Worm (Caenorhabditis elegans) whole organism, L4 larva: ENCODE data around the gene C42D4.19.
A peak's percentile ranks its signal among the peaks of the same experiment; 100 is the strongest.

Source experiments
- D1046.2 ChIP-seq: fragments of 200-800 bp; sonication (Bioruptor generic); IDR thresholded peaks from 2 replicates; pipeline ENCODE4 v1.3.6; 2022; ENCODE audit warnings: missing genetic modification characterization, missing compliant biosample characterization
- F10B5.3 ChIP-seq: sonication (generic microtip); optimal IDR thresholded peaks from 2 replicates; lab custom pipeline; 2016; ENCODE audit warnings: mild to moderate bottlenecking, missing genetic modification characterization, missing compliant biosample characterization
- F37D6.2 ChIP-seq: sonication (generic microtip); optimal IDR thresholded peaks from 2 replicates; lab custom pipeline; 2016; ENCODE audit warnings: mild to moderate bottlenecking, missing genetic modification characterization, missing compliant biosample characterization
- F44E2.7 ChIP-seq: fragments of 200-800 bp; sonication (Bioruptor generic); IDR thresholded peaks from 2 replicates; pipeline ENCODE4 v2.1.2; 2022; ENCODE audit warnings: missing genetic modification characterization, missing compliant biosample characterization
- F49E8.2 ChIP-seq: sonication (generic microtip); optimal IDR thresholded peaks from 2 replicates; lab custom pipeline; 2016; ENCODE audit warnings: missing compliant biosample characterization, mild to moderate bottlenecking, missing genetic modification characterization, borderline replicate concordance
- T26A8.4 ChIP-seq: fragments of 200-800 bp; sonication (Bioruptor generic); IDR thresholded peaks from 2 replicates; pipeline ENCODE4 v1.3.6; 2022; ENCODE audit warnings: missing genetic modification characterization, missing compliant biosample characterization
- aha-1 ChIP-seq: fragments of 150-350 bp; peaks from one replicate; lab custom pipeline; 2014; ENCODE audit warnings: missing biosample characterization, missing genetic modification characterization
- aly-2 ChIP-seq: sonication (generic microtip); optimal IDR thresholded peaks from 2 replicates; lab custom pipeline; 2018; ENCODE audit warnings: missing biosample characterization, missing genetic modification characterization
- ama-1 ChIP-seq: fragments of 150-350 bp; optimal IDR thresholded peaks from 2 replicates; lab custom pipeline; 2014; ENCODE audit warnings: inconsistent platforms, mixed read lengths
- attf-4 ChIP-seq: sonication (generic microtip); optimal IDR thresholded peaks from 3 replicates; lab custom pipeline; 2017; ENCODE audit warnings: missing biosample characterization, missing genetic modification characterization
- daf-8 ChIP-seq: fragments of 200-800 bp; sonication (Bioruptor generic); IDR thresholded peaks from 2 replicates; pipeline ENCODE4 v1.3.6; 2022; ENCODE audit warnings: missing genetic modification characterization, missing compliant biosample characterization
- dmd-8 ChIP-seq: fragments of 200-800 bp; sonication (Bioruptor generic); IDR thresholded peaks from 2 replicates; pipeline ENCODE4 v1.3.6; 2022; ENCODE audit warnings: missing genetic modification characterization, missing compliant biosample characterization
- dmd-9 ChIP-seq: fragments of 200-800 bp; sonication (Bioruptor generic); IDR thresholded peaks from 2 replicates; pipeline ENCODE4 v1.3.6; 2022; ENCODE audit warnings: missing genetic modification reagents, missing genetic modification characterization, missing compliant biosample characterization
- duxl-1 ChIP-seq: sonication (generic microtip); optimal IDR thresholded peaks from 2 replicates; lab custom pipeline; 2016; ENCODE audit warnings: mild to moderate bottlenecking, missing genetic modification characterization, moderate library complexity, missing compliant biosample characterization; ENCODE audit not compliant: poor library complexity
- egl-27 ChIP-seq: sonication (generic microtip); optimal IDR thresholded peaks from 3 replicates; lab custom pipeline; 2017; ENCODE audit warnings: missing biosample characterization, missing genetic modification reagents, missing genetic modification characterization
- egl-43 ChIP-seq: fragments of 200-800 bp; sonication (Bioruptor generic); IDR thresholded peaks from 2 replicates; pipeline ENCODE4 v1.3.6; 2022; ENCODE audit warnings: missing genetic modification reagents, missing genetic modification characterization, missing compliant biosample characterization
- fos-1 ChIP-seq: fragments of 150-350 bp; optimal IDR thresholded peaks from 2 replicates; lab custom pipeline; 2014; ENCODE audit warnings: missing biosample characterization, missing genetic modification characterization
- lim-7 ChIP-seq: fragments of 200-800 bp; sonication (Bioruptor generic); IDR thresholded peaks from 2 replicates; pipeline ENCODE4 v1.3.6; 2022; ENCODE audit warnings: missing genetic modification characterization, missing compliant biosample characterization
- lin-1 ChIP-seq: fragments of 200-800 bp; sonication (Bioruptor generic); IDR thresholded peaks from 2 replicates; pipeline ENCODE4 v1.3.6; 2022; ENCODE audit warnings: missing genetic modification reagents, missing genetic modification characterization, missing compliant biosample characterization
- lin-13 ChIP-seq: fragments of 150-350 bp; optimal IDR thresholded peaks from 2 replicates; lab custom pipeline; 2014; ENCODE audit warnings: missing biosample characterization, missing genetic modification reagents, missing genetic modification characterization
- lin-39 ChIP-seq: fragments of 150-350 bp; optimal IDR thresholded peaks from 2 replicates; lab custom pipeline; 2014; ENCODE audit warnings: missing biosample characterization, missing genetic modification reagents, missing genetic modification characterization
- mdl-1 ChIP-seq, 2 experiments: fragments of 150-350 bp in 1 of 2; sonication (generic microtip) in 1 of 2; optimal IDR thresholded peaks; 2 replicates each; lab custom pipeline; 2014 to 2017; ENCODE audit warnings: missing biosample characterization in 2 of 2, missing genetic modification characterization in 2 of 2
- mes-2 ChIP-seq: sonication (generic microtip); optimal IDR thresholded peaks from 2 replicates; lab custom pipeline; 2016; ENCODE audit warnings: missing genotype, mild to moderate bottlenecking, missing genetic modification characterization, missing compliant biosample characterization; ENCODE audit not compliant: poor library complexity, severe bottlenecking
- mxl-3 ChIP-seq: fragments of 200-800 bp; sonication (Bioruptor generic); optimal IDR thresholded peaks from 2 replicates; lab custom pipeline; 2018; ENCODE audit warnings: mild to moderate bottlenecking, missing genetic modification characterization, missing compliant biosample characterization
- nhr-10 ChIP-seq: fragments of 150-350 bp; optimal IDR thresholded peaks from 2 replicates; lab custom pipeline; 2014; ENCODE audit warnings: missing biosample characterization, missing genetic modification characterization
- nhr-11 ChIP-seq: fragments of 150-350 bp; optimal IDR thresholded peaks from 2 replicates; lab custom pipeline; 2014; ENCODE audit warnings: missing biosample characterization, missing genetic modification characterization
- nhr-237 ChIP-seq: sonication (generic microtip); optimal IDR thresholded peaks from 2 replicates; lab custom pipeline; 2017; ENCODE audit warnings: missing biosample characterization, missing genetic modification characterization
- nhr-48 ChIP-seq: sonication (generic microtip); optimal IDR thresholded peaks from 2 replicates; lab custom pipeline; 2016; ENCODE audit warnings: mild to moderate bottlenecking, missing genetic modification characterization, missing compliant biosample characterization
- php-3 ChIP-seq: fragments of 200-800 bp; sonication (Bioruptor generic); IDR thresholded peaks from 2 replicates; pipeline ENCODE4 v1.3.6; 2022; ENCODE audit warnings: missing genetic modification reagents, missing genetic modification characterization, missing compliant biosample characterization
- rbr-2 ChIP-seq: sonication (generic microtip); optimal IDR thresholded peaks from 2 replicates; lab custom pipeline; 2016; ENCODE audit warnings: missing genotype, missing genetic modification characterization, missing compliant biosample characterization
- snpc-4 ChIP-seq: fragments of 150-350 bp; optimal IDR thresholded peaks from 2 replicates; lab custom pipeline; 2014; ENCODE audit warnings: missing biosample characterization, missing genetic modification characterization
- tra-1 ChIP-seq: fragments of 200-800 bp; sonication (Bioruptor generic); IDR thresholded peaks from 2 replicates; pipeline ENCODE4 v1.3.6; 2022; ENCODE audit warnings: missing genetic modification reagents, missing genetic modification characterization, missing compliant biosample characterization
- unc-62 ChIP-seq, 3 experiments: fragments of 150-350 bp in 1 of 3; sonication (generic microtip); optimal IDR thresholded peaks in 2 of 3; peaks in 1 of 3; 1 replicate in 1 of 3; 2 replicates in 2 of 3; lab custom pipeline; 2014 to 2017; ENCODE audit warnings: missing biosample characterization in 3 of 3, missing genetic modification characterization in 3 of 3, missing genetic modification reagents in 3 of 3, missing genotype in 1 of 3
- zag-1 ChIP-seq: fragments of 150-350 bp; optimal IDR thresholded peaks from 2 replicates; lab custom pipeline; 2014; ENCODE audit warnings: missing biosample characterization, missing genetic modification characterization
- zip-11 ChIP-seq: fragments of 200-800 bp; sonication (Bioruptor generic); IDR thresholded peaks from 2 replicates; pipeline ENCODE4 v1.3.6; 2022; ENCODE audit warnings: missing genetic modification characterization, missing compliant biosample characterization

C42D4.19 gene

DNA sequence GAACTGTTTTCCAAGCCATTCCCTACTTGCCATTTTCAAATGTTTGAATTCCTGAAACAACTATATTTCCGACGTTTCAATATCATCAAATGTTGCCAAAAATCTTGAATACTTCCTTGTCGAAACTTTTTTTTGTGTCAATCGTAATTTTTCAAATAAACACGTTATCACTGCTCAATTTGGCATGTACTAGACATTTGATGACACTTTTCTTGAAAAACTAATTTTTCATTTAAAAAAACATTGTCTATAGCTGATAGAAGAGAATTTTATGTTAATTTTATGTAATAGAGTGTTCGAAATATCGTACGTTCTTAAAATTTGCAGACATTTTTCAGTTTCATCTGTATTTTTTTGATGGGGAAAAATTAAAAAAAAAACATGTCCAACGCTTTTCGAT, 7.4 kb downstream of the C42D4.19 start (continued):
- no peak for TF ChIP-seq attf-4 (tag; lab: Kevin White, UChicago)
- TF ChIP-seq php-3 (GFP tag; lab: Robert Waterston, UW), result peak; percentile 54; the same call in 1 of the 2 replicates

DNA sequence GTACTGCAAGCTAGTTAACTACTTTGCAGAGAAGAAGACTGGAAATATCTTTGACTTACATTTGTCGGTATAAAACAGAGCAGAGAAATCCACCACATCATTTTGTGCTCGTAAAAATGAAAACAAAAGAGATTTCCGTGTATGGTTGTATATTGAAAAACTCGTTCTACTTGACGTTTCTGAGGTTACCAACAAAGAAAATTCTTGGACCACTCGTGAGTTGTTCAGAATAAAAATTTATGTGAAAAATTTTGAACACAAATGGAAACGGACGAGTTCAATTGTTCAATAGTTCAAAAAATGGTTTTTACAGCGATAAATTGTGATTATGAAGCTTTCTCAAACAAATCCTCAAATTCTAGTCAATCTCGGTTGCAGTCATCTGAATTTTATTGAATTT, 9.2 kb downstream of the C42D4.19 start, which contains the start of gene clec-179:
Gene clec-179, minus strand, starts transcription at position 101 of the 400 bp plus-strand sequence.
- TF ChIP-seq lin-1 (GFP tag; lab: Robert Waterston, UW) (no peak), egl-27 (no peak), nhr-48 (tag; lab: Kevin White, UChicago) (no peak), daf-8 (GFP tag; lab: Robert Waterston, UW) (no peak), aly-2 (tag; lab: Kevin White, UChicago) (no peak), ama-1 (lab: Kevin White, UChicago) (no peak), aha-1 (tag; lab: Kevin White, UChicago) (no peak), nhr-237 (tag; lab: Kevin White, UChicago) (no peak), mes-2 (tag; lab: Kevin White, UChicago) (no peak)
- TF ChIP-seq, all 104 proteins: peak for 0

ce11 chrIV:7186756-7187155, 11.3 kb downstream of the C42D4.19 start, which contains the start of gene str-249:
Gene str-249 (minus strand): TSS chrIV:7186856.
- TF ChIP-seq zip-11 (GFP tag; lab: Robert Waterston, UW) (no peak), unc-62 (GFP tag; optimal IDR thresholded peaks at IDR 0.05 in 1 of 2; lab: Kevin White, UChicago) (no peak), unc-62 (tag; optimal IDR thresholded peaks at IDR 0.05; lab: Kevin White, UChicago) (no peak), mxl-3 (GFP tag; lab: Kevin White, UChicago) (no peak), zag-1 (no peak), mdl-1 (tag; optimal IDR thresholded peaks at IDR 0.05; lab: Kevin White, UChicago) (no peak), egl-27 (no peak), D1046.2 (no peak), snpc-4 (no peak), T26A8.4 (no peak), nhr-11 (no peak), rbr-2 (tag; lab: Kevin White, UChicago) (no peak), F10B5.3 (tag; lab: Kevin White, UChicago) (no peak), F44E2.7 (GFP tag; lab: Robert Waterston, UW) (no peak), nhr-10 (tag; lab: Kevin White, UChicago) (no peak), nhr-237 (tag; lab: Kevin White, UChicago) (no peak), F49E8.2 (tag; lab: Kevin White, UChicago) (no peak)

ce11 chrIV:7188030-7188429, 12.6 kb downstream of the C42D4.19 start, which contains the start of gene C42D4.13:
Gene C42D4.13 (minus strand): TSS chrIV:7188130.
- no peak for TF ChIP-seq lim-7 (GFP tag; lab: Robert Waterston, UW)
- no peak for TF ChIP-seq nhr-11
- TF ChIP-seq duxl-1 (tag; lab: Kevin White, UChicago), result no peak
- TF ChIP-seq F37D6.2 (tag; lab: Kevin White, UChicago), result no peak
- TF ChIP-seq dmd-9 (GFP tag; lab: Robert Waterston, UW), result no peak
- TF ChIP-seq fos-1 (tag; lab: Kevin White, UChicago), result no peak
- TF ChIP-seq egl-43 (GFP tag; lab: Robert Waterston, UW), result no peak
- no peak for TF ChIP-seq dmd-8 (GFP tag; lab: Robert Waterston, UW)
- TF ChIP-seq tra-1 (GFP tag; lab: Robert Waterston, UW), result no peak
- no peak for TF ChIP-seq mdl-1 (tag; optimal IDR thresholded peaks at IDR 0.05; lab: Kevin White, UChicago)
- no peak for TF ChIP-seq lin-13 (GFP tag; lab: Kevin White, UChicago)
- TF ChIP-seq daf-8 (GFP tag; lab: Robert Waterston, UW), result no peak
- no peak for TF ChIP-seq lin-39 (tag; lab: Kevin White, UChicago)
- TF ChIP-seq php-3 (GFP tag; lab: Robert Waterston, UW), result no peak
- no peak for TF ChIP-seq aly-2 (tag; lab: Kevin White, UChicago)
- TF ChIP-seq nhr-237 (tag; lab: Kevin White, UChicago), result no peak
